Worm (Caenorhabditis elegans) whole organism, L3 larva: ENCODE data around the gene ncs-7.

ENCODE experiments used
- ZK546.5 ChIP-seq: sonication (generic microtip); optimal IDR thresholded peaks from 2 replicates; lab custom pipeline; 2017; ENCODE audit warnings: missing biosample characterization, missing genetic modification characterization
- nhr-237 ChIP-seq: fragments of 150-350 bp; optimal IDR thresholded peaks from 2 replicates; lab custom pipeline; 2014; ENCODE audit warnings: missing biosample characterization, missing genetic modification characterization
- nhr-76 ChIP-seq: fragments of 150-350 bp; sonication (generic microtip); optimal IDR thresholded peaks from 5 replicates; lab custom pipeline; 2014; ENCODE audit warnings: missing biosample characterization, missing genetic modification characterization
- skn-1 ChIP-seq: fragments of 150-350 bp; optimal IDR thresholded peaks from 2 replicates; lab custom pipeline; 2014; ENCODE audit warnings: missing biosample characterization, missing genetic modification characterization
- unc-39 ChIP-seq: sonication (generic microtip); optimal IDR thresholded peaks from 4 replicates; lab custom pipeline; 2017; ENCODE audit warnings: missing biosample characterization, missing genetic modification characterization

- TF ChIP-seq nhr-76 = no peak
- no peak for TF ChIP-seq unc-39 (tag; lab: Kevin White, UChicago)
- TF ChIP-seq skn-1 (tag; lab: Kevin White, UChicago) = no peak
- no peak for TF ChIP-seq ZK546.5
- no peak for TF ChIP-seq nhr-237 (tag; lab: Kevin White, UChicago)
These were observed 13.0 kb upstream of the ncs-7 start for ce11 chrX:17601345-17601744.
